Fruit fly (Drosophila melanogaster): Measurements from ENCODE around the gene CG6678.
A peak's percentile ranks its signal among the peaks of the same experiment; 100 is the strongest.

DNA sequence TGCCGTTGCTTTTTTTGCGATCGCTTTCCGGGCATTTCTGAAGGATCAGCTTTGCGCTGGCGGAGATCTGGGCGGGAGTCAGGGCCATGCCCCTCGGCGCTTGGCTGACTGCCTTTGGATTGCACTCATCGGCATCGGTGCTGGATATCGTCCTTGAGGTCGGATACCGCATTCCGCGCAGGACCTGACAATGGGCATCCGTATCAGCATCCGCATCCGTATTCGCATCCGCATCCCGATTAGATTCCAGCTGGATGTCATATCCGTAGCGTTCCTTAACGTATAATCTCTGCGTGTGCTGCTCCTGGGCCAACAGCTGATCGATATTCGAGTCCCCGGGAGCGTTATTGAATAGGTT, 31.4 kb upstream of the CG6678 start:
- TF ChIP-seq yki (optimal IDR thresholded peaks at IDR 0.05) (no peak), ap (GFP tag; IDR thresholded peaks at IDR 0.05) (no peak), CG15601 (tag; optimal IDR thresholded peaks at IDR 0.05) (no peak), Scr (GFP tag; IDR thresholded peaks at IDR 0.05; ENCODE audit: partially characterized antibody) (no peak), croc (GFP tag; conservative IDR thresholded peaks at IDR 0.05) (no peak), disco-r (GFP tag; optimal IDR thresholded peaks at IDR 0.05) (no peak), CG8478 (optimal IDR thresholded peaks at IDR 0.05) (no peak), Xbp1 (GFP tag; optimal IDR thresholded peaks at IDR 0.05) (no peak), Opbp (GFP tag; IDR thresholded peaks at IDR 0.05; ENCODE audit: partially characterized antibody) (peak; percentile 33; the same call in 1 of the 3 replicates), HmgD (GFP tag; optimal IDR thresholded peaks at IDR 0.05) (no peak), abd-A (tag; optimal IDR thresholded peaks at IDR 0.05) (no peak), unpg (GFP tag; optimal IDR thresholded peaks at IDR 0.05) (no peak), sens (GFP tag) (no peak), danr (GFP tag; IDR thresholded peaks at IDR 0.05) (no peak)
